Worm (Caenorhabditis elegans) whole organism, mixed stage, embryonic: ENCODE data around the gene F01F1.14.

ENCODE experiments used
- bed-3 ChIP-seq: fragments of 200-800 bp; sonication (Bioruptor generic); optimal IDR thresholded peaks from 3 replicates; lab custom pipeline; 2018; ENCODE audit warnings: mild to moderate bottlenecking, missing genetic modification characterization, moderate library complexity, missing compliant biosample characterization
- ceh-39 ChIP-seq: fragments of 150-350 bp; optimal IDR thresholded peaks from 2 replicates; lab custom pipeline; 2014; ENCODE audit warnings: missing biosample characterization, missing genetic modification characterization
- ces-1 ChIP-seq: fragments of 150-350 bp; optimal IDR thresholded peaks from 2 replicates; lab custom pipeline; 2014; ENCODE audit warnings: missing biosample characterization, missing genetic modification reagents, missing genetic modification characterization
- cnd-1 ChIP-seq: fragments of 200-800 bp; sonication (Bioruptor generic); optimal IDR thresholded peaks from 2 replicates; lab custom pipeline; 2018; ENCODE audit warnings: mild to moderate bottlenecking, missing genetic modification characterization, missing compliant biosample characterization
- elt-3 ChIP-seq: fragments of 150-350 bp; optimal IDR thresholded peaks from 2 replicates; lab custom pipeline; 2014; ENCODE audit warnings: missing biosample characterization, missing genetic modification characterization
- lin-13 ChIP-seq: fragments of 150-350 bp; optimal IDR thresholded peaks from 2 replicates; lab custom pipeline; 2014; ENCODE audit warnings: missing biosample characterization, missing genetic modification characterization
- mls-2 ChIP-seq: sonication (generic microtip); optimal IDR thresholded peaks from 2 replicates; lab custom pipeline; 2016; ENCODE audit warnings: mild to moderate bottlenecking, missing genetic modification characterization, moderate library complexity, missing compliant biosample characterization
- nhr-12 ChIP-seq: fragments of 150-350 bp; optimal IDR thresholded peaks from 2 replicates; lab custom pipeline; 2014; ENCODE audit warnings: missing biosample characterization, missing genetic modification characterization
- nhr-28 ChIP-seq: fragments of 150-350 bp; optimal IDR thresholded peaks from 2 replicates; lab custom pipeline; 2014; ENCODE audit warnings: missing biosample characterization, missing genetic modification characterization
- pha-4 ChIP-seq: fragments of 150-350 bp; optimal IDR thresholded peaks from 2 replicates; lab custom pipeline; 2018; ENCODE audit warnings: missing biosample characterization, missing genetic modification reagents, missing genetic modification characterization
- snpc-4 ChIP-seq: fragments of 150-350 bp; optimal IDR thresholded peaks from 2 replicates; lab custom pipeline; 2014; ENCODE audit warnings: missing biosample characterization, missing genetic modification characterization
- unc-39 ChIP-seq: fragments of 150-350 bp; optimal IDR thresholded peaks from 2 replicates; lab custom pipeline; 2014; ENCODE audit warnings: missing biosample characterization, missing genetic modification characterization
- unc-62 ChIP-seq: fragments of 150-350 bp; optimal IDR thresholded peaks from 2 replicates; lab custom pipeline; 2014; ENCODE audit warnings: missing biosample characterization, missing genetic modification reagents, missing genetic modification characterization
- ztf-11 ChIP-seq: fragments of 150-350 bp; optimal IDR thresholded peaks from 2 replicates; lab custom pipeline; 2014; ENCODE audit warnings: missing biosample characterization, missing genetic modification characterization

- TF ChIP-seq nhr-12 (tag; lab: Kevin White, UChicago), result no peak
- TF ChIP-seq lin-13, result no peak
- no peak for TF ChIP-seq ceh-39 (tag; lab: Kevin White, UChicago)
- TF ChIP-seq ces-1 (GFP tag; lab: Kevin White, UChicago), result no peak
- TF ChIP-seq unc-62 (GFP tag; lab: Kevin White, UChicago), result no peak
- no peak for TF ChIP-seq snpc-4
- TF ChIP-seq unc-39 (tag; lab: Kevin White, UChicago), result no peak
- no peak for TF ChIP-seq pha-4 (tag; lab: Kevin White, UChicago)
- no peak for TF ChIP-seq bed-3 (GFP tag; lab: Kevin White, UChicago)
- no peak for TF ChIP-seq ztf-11
- TF ChIP-seq elt-3 (tag; lab: Kevin White, UChicago), result no peak
- no peak for TF ChIP-seq mls-2 (tag; lab: Kevin White, UChicago)
- TF ChIP-seq nhr-28 (tag; lab: Kevin White, UChicago), result no peak
- TF ChIP-seq cnd-1 (tag; lab: Kevin White, UChicago), result no peak
Observed at ce11 chrIII:5915926-5916325, 33.2 kb upstream of the F01F1.14 start.
